Worm (Caenorhabditis elegans): Measurements from ENCODE around the gene C53A5.11.

ce11 chrV:14522514-14522913, 40.2 kb upstream of the C53A5.11 start, which contains the start of gene C53A5.16:
- TF ChIP-seq aly-2 (tag; optimal IDR thresholded peaks at IDR 0.05) (no peak), snpc-1.2 (GFP tag; IDR thresholded peaks at IDR 0.05) (no peak), hlh-11 (tag; optimal IDR thresholded peaks at IDR 0.05) (no peak), lin-13 (GFP tag; optimal IDR thresholded peaks at IDR 0.05) (no peak), Y48G9A.11 (GFP tag; IDR thresholded peaks at IDR 0.05) (no peak), hmg-1.1 (GFP tag; IDR thresholded peaks at IDR 0.05) (no peak), ama-1 (optimal IDR thresholded peaks at IDR 0.05) (no peak), nhr-76 (tag; optimal IDR thresholded peaks at IDR 0.05) (no peak), nhr-28 (tag; optimal IDR thresholded peaks at IDR 0.05) (no peak), mep-1 (tag; optimal IDR thresholded peaks at IDR 0.05) (no peak), unc-39 (tag; optimal IDR thresholded peaks at IDR 0.05) (no peak), unc-130 (GFP tag; optimal IDR thresholded peaks at IDR 0.05) (no peak)
